Worm (Caenorhabditis elegans) whole organism, L4 larva: Measurements from ENCODE around the gene nmad-1.

Experiments
- F26F4.8 ChIP-seq: fragments of 200-800 bp; sonication (Bioruptor generic); conservative IDR thresholded peaks from 2 replicates; pipeline ENCODE4 v1.3.6; 2022; ENCODE audit warnings: missing genetic modification characterization, missing compliant biosample characterization
- R02D3.7 ChIP-seq: fragments of 150-350 bp; sonication (generic microtip); optimal IDR thresholded peaks from 3 replicates; lab custom pipeline; 2014; ENCODE audit warnings: missing biosample characterization, missing genetic modification characterization
- Y48G9A.11 ChIP-seq: fragments of 200-800 bp; sonication (Bioruptor generic); IDR thresholded peaks from 2 replicates; pipeline ENCODE4 v1.3.6; 2022; ENCODE audit warnings: missing genetic modification reagents, missing genetic modification characterization, missing compliant biosample characterization
- Y5F2A.4 ChIP-seq: fragments of 200-800 bp; sonication (Bioruptor generic); optimal IDR thresholded peaks from 2 replicates; lab custom pipeline; 2018; ENCODE audit warnings: mild to moderate bottlenecking, missing genetic modification characterization, missing compliant biosample characterization
- aha-1 ChIP-seq: fragments of 150-350 bp; peaks from one replicate; lab custom pipeline; 2014; ENCODE audit warnings: missing biosample characterization, missing genetic modification characterization
- ctbp-1 ChIP-seq: fragments of 200-800 bp; sonication (Bioruptor generic); IDR thresholded peaks from 2 replicates; pipeline ENCODE4 v1.3.6; 2022; ENCODE audit warnings: missing genetic modification reagents, missing genetic modification characterization, missing compliant biosample characterization
- daf-12 ChIP-seq: fragments of 150-350 bp; optimal IDR thresholded peaks from 2 replicates; lab custom pipeline; 2014; ENCODE audit warnings: missing biosample characterization, missing genetic modification reagents, missing genetic modification characterization
- dmd-8 ChIP-seq: fragments of 200-800 bp; sonication (Bioruptor generic); IDR thresholded peaks from 2 replicates; pipeline ENCODE4 v1.3.6; 2022; ENCODE audit warnings: missing genetic modification characterization, missing compliant biosample characterization
- egl-43 ChIP-seq: fragments of 200-800 bp; sonication (Bioruptor generic); IDR thresholded peaks from 2 replicates; pipeline ENCODE4 v1.3.6; 2022; ENCODE audit warnings: missing genetic modification reagents, missing genetic modification characterization, missing compliant biosample characterization
- hlh-30 ChIP-seq: sonication (generic microtip); optimal IDR thresholded peaks from 2 replicates; lab custom pipeline; 2017; ENCODE audit warnings: antibody characterized with exemption, mild to moderate bottlenecking, missing genetic modification characterization, missing compliant biosample characterization; ENCODE audit not compliant: insufficient read depth
- lin-1 ChIP-seq: fragments of 200-800 bp; sonication (Bioruptor generic); IDR thresholded peaks from 2 replicates; pipeline ENCODE4 v1.3.6; 2022; ENCODE audit warnings: missing genetic modification reagents, missing genetic modification characterization, missing compliant biosample characterization
- lin-29 ChIP-seq: fragments of 200-800 bp; sonication (Bioruptor generic); IDR thresholded peaks from 2 replicates; pipeline ENCODE4 v1.3.6; 2022; ENCODE audit warnings: missing genetic modification reagents, missing genetic modification characterization, missing compliant biosample characterization
- lin-39 ChIP-seq: fragments of 150-350 bp; optimal IDR thresholded peaks from 2 replicates; lab custom pipeline; 2014; ENCODE audit warnings: missing biosample characterization, missing genetic modification reagents, missing genetic modification characterization
- lsy-2 ChIP-seq, 2 experiments: fragments of 150-350 bp in 1 of 2; sonication (generic microtip) in 1 of 2; optimal IDR thresholded peaks; 2 replicates each; lab custom pipeline; 2014 to 2017; ENCODE audit warnings: missing biosample characterization in 2 of 2, missing genetic modification characterization in 2 of 2
- mdt-29 ChIP-seq: fragments of 200-800 bp; sonication (Bioruptor generic); IDR thresholded peaks from 2 replicates; pipeline ENCODE4 v1.3.6; 2022; ENCODE audit warnings: missing genetic modification reagents, missing genetic modification characterization, missing compliant biosample characterization
- mep-1 ChIP-seq: fragments of 150-350 bp; sonication (generic microtip); optimal IDR thresholded peaks from 3 replicates; lab custom pipeline; 2014; ENCODE audit warnings: missing biosample characterization, missing genetic modification characterization
- nhr-111 ChIP-seq: fragments of 200-800 bp; sonication (Bioruptor generic); optimal IDR thresholded peaks from 2 replicates; lab custom pipeline; 2018; ENCODE audit warnings: mild to moderate bottlenecking, missing genetic modification characterization, missing compliant biosample characterization
- nhr-25 ChIP-seq: sonication (generic microtip); optimal IDR thresholded peaks from 2 replicates; lab custom pipeline; 2017; ENCODE audit warnings: missing genetic modification characterization, mild to moderate bottlenecking, missing compliant biosample characterization, antibody characterized with exemption, moderate library complexity, borderline replicate concordance; ENCODE audit not compliant: insufficient read depth
- nhr-42 ChIP-seq: fragments of 200-800 bp; sonication (Bioruptor generic); IDR thresholded peaks from 2 replicates; pipeline ENCODE4 v1.3.6; 2022; ENCODE audit warnings: missing genetic modification characterization, missing compliant biosample characterization
- nhr-6 ChIP-seq: fragments of 150-350 bp; optimal IDR thresholded peaks from 2 replicates; lab custom pipeline; 2014; ENCODE audit warnings: missing biosample characterization, missing genetic modification characterization
- nhr-76 ChIP-seq: fragments of 150-350 bp; optimal IDR thresholded peaks from 2 replicates; lab custom pipeline; 2014; ENCODE audit warnings: missing biosample characterization, missing genetic modification characterization
- nhr-77 ChIP-seq: fragments of 150-350 bp; optimal IDR thresholded peaks from 2 replicates; lab custom pipeline; 2014; ENCODE audit warnings: missing biosample characterization, missing genetic modification characterization
- pha-4 ChIP-seq, 2 experiments: fragments of 150-350 bp in 1 of 2; fragments of 200-800 bp in 1 of 2; sonication (Bioruptor generic) in 1 of 2; IDR thresholded peaks in 1 of 2; optimal IDR thresholded peaks in 1 of 2; 2 replicates each; pipeline versions ENCODE4 v1.3.6 to Lab custom; 2014 to 2022; ENCODE audit warnings: missing genetic modification characterization in 2 of 2, missing genetic modification reagents in 2 of 2, missing biosample characterization in 1 of 2, missing compliant biosample characterization in 1 of 2
- php-3 ChIP-seq: fragments of 200-800 bp; sonication (Bioruptor generic); IDR thresholded peaks from 2 replicates; pipeline ENCODE4 v1.3.6; 2022; ENCODE audit warnings: missing genetic modification reagents, missing genetic modification characterization, missing compliant biosample characterization
- saeg-2 ChIP-seq: fragments of 200-800 bp; sonication (Bioruptor generic); IDR thresholded peaks from 2 replicates; pipeline ENCODE4 v1.3.6; 2022; ENCODE audit warnings: missing genetic modification reagents, missing genetic modification characterization, missing compliant biosample characterization
- sdz-12 ChIP-seq: fragments of 200-800 bp; sonication (Bioruptor generic); optimal IDR thresholded peaks from 2 replicates; lab custom pipeline; 2018; ENCODE audit warnings: mild to moderate bottlenecking, missing genetic modification characterization, missing compliant biosample characterization
- set-16 ChIP-seq: fragments of 200-800 bp; sonication (Bioruptor generic); IDR thresholded peaks from 2 replicates; pipeline ENCODE4 v1.3.6; 2022; ENCODE audit warnings: missing genetic modification reagents, missing genetic modification characterization, missing compliant biosample characterization
- snpc-1.2 ChIP-seq: fragments of 200-800 bp; sonication (Bioruptor generic); IDR thresholded peaks from 2 replicates; pipeline ENCODE4 v1.3.6; 2022; ENCODE audit warnings: missing genetic modification reagents, missing genetic modification characterization, missing compliant biosample characterization
- unc-62 ChIP-seq, 3 experiments: fragments of 150-350 bp in 1 of 3; sonication (generic microtip); optimal IDR thresholded peaks in 2 of 3; peaks in 1 of 3; 1 replicate in 1 of 3; 2 replicates in 2 of 3; lab custom pipeline; 2014 to 2017; ENCODE audit warnings: missing biosample characterization in 3 of 3, missing genetic modification characterization in 3 of 3, missing genetic modification reagents in 3 of 3, missing genotype in 1 of 3
- zfp-2 ChIP-seq: sonication (generic microtip); optimal IDR thresholded peaks from 2 replicates; lab custom pipeline; 2016; ENCODE audit warnings: mild to moderate bottlenecking, missing genetic modification characterization, missing compliant biosample characterization
- zfp-3 ChIP-seq: fragments of 200-800 bp; sonication (Bioruptor generic); conservative IDR thresholded peaks from 2 replicates; pipeline ENCODE4 v1.3.6; 2022; ENCODE audit warnings: missing genetic modification reagents, missing genetic modification characterization, missing compliant biosample characterization
- zip-2 ChIP-seq: fragments of 150-350 bp; optimal IDR thresholded peaks from 2 replicates; lab custom pipeline; 2014; ENCODE audit warnings: missing biosample characterization, missing genetic modification characterization
- ztf-11 ChIP-seq: fragments of 150-350 bp; optimal IDR thresholded peaks from 2 replicates; lab custom pipeline; 2014; ENCODE audit warnings: missing biosample characterization, missing genetic modification characterization
- ztf-7 ChIP-seq: fragments of 150-350 bp; optimal IDR thresholded peaks from 2 replicates; lab custom pipeline; 2014; ENCODE audit warnings: missing biosample characterization, missing genetic modification characterization

Gene nmad-1

ce11 chrIII:5582766-5583165 is 28.0 kb upstream of the nmad-1 start, which contains the start of the genes F56D2.8 and uev-2:
F56D2.8 (minus strand) TSS chrIII:5582866.
uev-2 (plus strand) TSS chrIII:5583125.
- TF ChIP-seq egl-43 (GFP tag; lab: Robert Waterston, UW) (no peak), set-16 (GFP tag; lab: Robert Waterston, UW) (no peak), unc-62 (GFP tag; optimal IDR thresholded peaks at IDR 0.05 in 1 of 2; lab: Kevin White, UChicago) (no peak), unc-62 (tag; optimal IDR thresholded peaks at IDR 0.05; lab: Kevin White, UChicago) (no peak), Y5F2A.4 (GFP tag; lab: Kevin White, UChicago) (no peak), nhr-76 (tag; lab: Kevin White, UChicago) (no peak), nhr-111 (GFP tag; lab: Kevin White, UChicago) (no peak), nhr-77 (no peak), mdt-29 (GFP tag; lab: Robert Waterston, UW) (no peak), ctbp-1 (no peak), dmd-8 (GFP tag; lab: Robert Waterston, UW) (no peak)

DNA sequence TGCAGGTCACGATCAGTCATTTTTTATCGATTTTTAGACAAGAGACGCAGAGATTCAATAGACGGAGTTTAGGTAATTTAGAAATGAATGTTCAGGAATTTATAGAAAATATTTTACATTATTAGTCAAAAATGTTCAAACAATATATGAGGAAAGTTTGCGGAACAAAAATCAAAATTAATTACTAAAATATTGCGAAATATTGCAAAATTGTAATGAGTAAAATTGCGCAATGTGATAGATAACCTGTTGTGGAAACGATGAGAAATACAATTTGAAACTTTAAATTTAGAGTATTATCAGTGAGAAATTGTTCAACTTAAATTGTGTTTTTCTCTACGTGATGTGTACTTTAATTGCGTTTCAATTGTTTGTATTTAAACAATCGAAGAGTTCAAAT is 26.3 kb upstream of the nmad-1 start, which contains the start of gene F56D2.5:
Gene F56D2.5 (minus strand): TSS at position 371 of the 400 bp plus-strand sequence.
- TF ChIP-seq unc-62 (GFP tag; optimal IDR thresholded peaks at IDR 0.05 in 1 of 2; lab: Kevin White, UChicago) (peak in 1 of 2 experiments; percentile 29), unc-62 (tag; optimal IDR thresholded peaks at IDR 0.05; lab: Kevin White, UChicago) (no peak), mep-1 (tag; lab: Kevin White, UChicago) (no peak), nhr-6 (tag; lab: Kevin White, UChicago) (no peak), sdz-12 (GFP tag; lab: Kevin White, UChicago) (no peak), nhr-25 (tag; lab: Kevin White, UChicago) (no peak), zip-2 (tag; lab: Kevin White, UChicago) (peak; percentile 98), Y48G9A.11 (GFP tag; lab: Robert Waterston, UW) (no peak), lsy-2 (tag; optimal IDR thresholded peaks at IDR 0.05; lab: Kevin White, UChicago) (peak in 1 of 2 experiments; percentile 5), zfp-3 (no peak), ztf-7 (tag; lab: Kevin White, UChicago) (peak; percentile 96), nhr-42 (GFP tag; lab: Robert Waterston, UW) (no peak)

DNA sequence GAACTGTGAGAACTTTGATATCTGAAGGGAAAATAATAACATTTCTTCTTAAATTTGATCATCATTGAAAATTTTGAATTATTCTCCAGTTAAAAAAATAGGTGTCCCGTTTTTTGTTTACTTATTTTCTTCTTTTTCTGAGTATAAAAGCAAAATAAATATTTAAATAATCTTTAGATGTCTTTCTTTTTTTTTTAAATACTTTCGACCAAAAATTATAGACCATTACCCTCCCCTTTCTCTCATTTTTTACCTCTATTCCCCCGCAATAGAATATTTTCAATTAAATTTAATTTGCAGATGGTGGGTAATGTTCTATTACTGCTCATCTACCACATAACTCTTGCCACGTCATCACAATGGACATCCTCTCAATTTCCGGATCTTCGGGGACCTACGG is 19.0 kb upstream of the nmad-1 start, which contains the start of gene molo-1:
Gene molo-1 (plus strand): TSS at position 301 of the 400 bp plus-strand sequence.
- TF ChIP-seq php-3 (GFP tag; lab: Robert Waterston, UW) (no peak), mdt-29 (GFP tag; lab: Robert Waterston, UW) (no peak), zfp-2 (tag; lab: Kevin White, UChicago) (no peak), R02D3.7 (tag; lab: Kevin White, UChicago) (no peak), pha-4 (GFP tag; IDR thresholded peaks at IDR 0.05; lab: Robert Waterston, UW) (no peak), pha-4 (tag; optimal IDR thresholded peaks at IDR 0.05; lab: Kevin White, UChicago) (no peak), saeg-2 (GFP tag; lab: Robert Waterston, UW) (no peak), F26F4.8 (no peak), snpc-1.2 (no peak)

DNA sequence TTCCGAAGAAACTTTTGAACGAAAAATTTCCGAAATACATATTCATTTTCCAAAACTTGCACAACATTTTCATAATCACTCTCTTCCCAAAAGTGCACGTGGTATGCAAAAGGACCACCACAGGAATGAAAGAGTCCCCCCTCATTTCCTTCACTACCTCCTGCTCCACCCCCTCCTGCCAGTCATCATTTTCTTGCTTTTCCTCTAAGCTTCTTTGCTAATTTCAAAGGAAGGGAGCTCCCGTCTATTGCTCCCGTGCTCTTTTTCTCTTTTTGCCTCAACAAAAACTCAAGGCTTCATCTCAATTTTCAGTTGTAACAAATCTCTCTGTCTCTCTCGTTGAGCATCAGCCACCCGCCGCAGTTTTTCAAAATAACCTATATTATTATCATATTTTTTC is 18.1 kb upstream of the nmad-1 start:
- no peak for TF ChIP-seq lin-29
- no peak for TF ChIP-seq ztf-11
- no peak for TF ChIP-seq lin-1 (GFP tag; lab: Robert Waterston, UW)
- peak; percentile 57 for TF ChIP-seq aha-1 (tag; lab: Kevin White, UChicago)
- TF ChIP-seq daf-12 (tag; lab: Kevin White, UChicago): no peak
- TF ChIP-seq zfp-2 (tag; lab: Kevin White, UChicago): no peak
- no peak for TF ChIP-seq lin-39 (tag; lab: Kevin White, UChicago)
- TF ChIP-seq hlh-30 (tag; lab: Kevin White, UChicago): peak; percentile 52
- TF ChIP-seq, all 104 proteins: peak for 2
